Fruit fly (Drosophila melanogaster) whole organism, pupa: ENCODE measurements around the gene CG5068.
A peak's percentile ranks its signal among the peaks of the same experiment; 100 is the strongest.

Experiments
- CG10348 ChIP-seq: fragments of 200-800 bp; sonication (Bioruptor generic); IDR thresholded peaks from 2 replicates; pipeline ENCODE4 v1.3.6; 2022; ENCODE audit warnings: missing biosample characterization, missing genetic modification characterization
- CG12605 ChIP-seq: fragments of 200-800 bp; sonication (Bioruptor generic); IDR thresholded peaks from 2 replicates; pipeline ENCODE4 v1.3.6; 2022; ENCODE audit warnings: missing biosample characterization, missing genetic modification characterization
- CG13204 ChIP-seq: fragments of 200-800 bp; sonication (Bioruptor generic); optimal IDR thresholded peaks from 2 replicates; lab custom pipeline; 2018; ENCODE audit warnings: missing biosample characterization, mild to moderate bottlenecking, missing genetic modification characterization, moderate library complexity
- CG15710 ChIP-seq: fragments of 200-800 bp; sonication (Bioruptor generic); optimal IDR thresholded peaks from 2 replicates; lab custom pipeline; 2018; ENCODE audit warnings: missing biosample characterization, mild to moderate bottlenecking, missing genetic modification characterization, moderate library complexity
- CG4496 ChIP-seq: fragments of 200-800 bp; sonication (Bioruptor generic); IDR thresholded peaks from 3 replicates; pipeline ENCODE4 v1.3.6; 2022; ENCODE audit warnings: missing biosample characterization, missing genetic modification characterization
- CG8159 ChIP-seq: fragments of 200-800 bp; sonication (Bioruptor generic); optimal IDR thresholded peaks from 3 replicates; lab custom pipeline; 2018; ENCODE audit warnings: missing biosample characterization, mild to moderate bottlenecking, missing genetic modification characterization, moderate library complexity
- Ets98B ChIP-seq: fragments of 200-800 bp; sonication (Bioruptor generic); IDR thresholded peaks from 2 replicates; pipeline ENCODE4 v1.3.6; 2022; ENCODE audit warnings: missing biosample characterization, missing genetic modification characterization
- Pif1B ChIP-seq: fragments of 200-800 bp; sonication (Bioruptor generic); optimal IDR thresholded peaks from 3 replicates; lab custom pipeline; 2016; ENCODE audit warnings: missing biosample characterization, missing genetic modification characterization
- Snoo ChIP-seq: fragments of 200-800 bp; sonication (Bioruptor generic); optimal IDR thresholded peaks from 3 replicates; lab custom pipeline; 2017; ENCODE audit warnings: missing biosample characterization, mild to moderate bottlenecking, missing genetic modification characterization, inconsistent platforms
- fd96Ca ChIP-seq: fragments of 200-800 bp; sonication (Bioruptor generic); IDR thresholded peaks from 3 replicates; pipeline ENCODE4 v1.3.6; 2022; ENCODE audit warnings: missing biosample characterization, missing genetic modification characterization
- rn ChIP-seq: fragments of 200-800 bp; sonication (Bioruptor generic); IDR thresholded peaks from 2 replicates; pipeline ENCODE4 v1.3.6; 2022; ENCODE audit warnings: missing biosample characterization, missing genetic modification characterization

DNA sequence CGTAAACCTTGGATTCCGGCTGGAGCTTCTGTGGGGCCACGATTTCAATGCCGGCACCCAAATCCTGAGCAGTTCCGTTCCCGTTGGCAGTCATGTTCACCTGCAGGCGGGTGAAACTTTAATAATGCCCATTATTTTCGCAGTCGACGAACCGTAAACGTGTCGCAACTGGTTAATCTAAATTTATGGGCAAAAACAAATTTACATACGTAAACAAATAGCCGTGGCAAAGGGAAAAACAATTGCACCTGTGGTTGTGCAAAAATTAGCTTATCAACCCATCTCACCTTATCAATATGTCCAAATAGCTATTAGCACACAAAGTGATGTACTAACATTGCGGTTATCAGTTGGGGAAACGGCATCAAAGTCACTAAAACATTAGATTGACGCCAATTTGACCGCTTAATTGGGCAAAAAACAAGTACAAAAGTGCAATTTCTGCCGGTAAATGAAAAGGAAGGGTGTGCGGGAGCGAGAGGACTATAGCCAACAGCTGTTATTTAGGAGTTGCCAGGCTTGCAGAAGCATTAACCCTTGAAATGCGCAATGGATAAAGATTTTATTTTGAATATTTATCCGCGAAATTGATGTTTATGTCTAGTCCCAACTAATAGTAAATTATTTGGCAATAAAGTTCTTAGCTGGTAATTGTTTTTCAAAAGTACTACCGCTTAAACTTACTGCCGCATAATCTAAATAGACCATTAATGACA is 1.2 kb upstream of the CG5068 start:
- TF ChIP-seq CG13204 (GFP tag; lab: Kevin White, UChicago) (no peak), CG4496 (GFP tag; lab: Robert Waterston, UW) (peak; percentile 27; the same call in 1 of the 3 replicates), CG15710 (tag; lab: Kevin White, UChicago) (no peak), Ets98B (GFP tag; lab: Robert Waterston, UW) (no peak), Snoo (tag; lab: Kevin White, UChicago) (no peak), CG12605 (no peak), CG10348 (no peak), rn (GFP tag; lab: Robert Waterston, UW) (no peak), fd96Ca (GFP tag; lab: Robert Waterston, UW) (no peak), Pif1B (no peak), CG8159 (no peak)
